Worm (Caenorhabditis elegans) whole organism, L3 larva: ENCODE results near the gene dhs-6.
A peak's percentile ranks its signal among the peaks of the same experiment; 100 is the strongest.

ENCODE experiments used
- aly-2 ChIP-seq: fragments of 150-350 bp; optimal IDR thresholded peaks from 2 replicates; lab custom pipeline; 2014; ENCODE audit warnings: missing biosample characterization, missing genetic modification characterization
- ceh-16 ChIP-seq: sonication (generic microtip); optimal IDR thresholded peaks from 2 replicates; lab custom pipeline; 2017; ENCODE audit warnings: missing biosample characterization, missing genetic modification characterization
- ceh-9 ChIP-seq: sonication (generic microtip); optimal IDR thresholded peaks from 2 replicates; lab custom pipeline; 2018; ENCODE audit warnings: missing biosample characterization, missing genetic modification characterization
- egl-5 ChIP-seq: fragments of 150-350 bp; optimal IDR thresholded peaks from 2 replicates; lab custom pipeline; 2017; ENCODE audit warnings: missing biosample characterization, missing genetic modification reagents, missing genetic modification characterization, inconsistent platforms
- elt-1 ChIP-seq: fragments of 150-350 bp; optimal IDR thresholded peaks from 2 replicates; lab custom pipeline; 2014; ENCODE audit warnings: missing biosample characterization, missing genetic modification characterization
- elt-2 ChIP-seq: sonication (generic microtip); optimal IDR thresholded peaks from 2 replicates; lab custom pipeline; 2016; ENCODE audit warnings: missing genetic modification reagents, mild to moderate bottlenecking, missing genetic modification characterization, missing compliant biosample characterization
- fkh-10 ChIP-seq: sonication (generic microtip); optimal IDR thresholded peaks from 2 replicates; lab custom pipeline; 2017; ENCODE audit warnings: missing biosample characterization, missing genetic modification reagents, missing genetic modification characterization
- fos-1 ChIP-seq: fragments of 150-350 bp; optimal IDR thresholded peaks from 2 replicates; lab custom pipeline; 2014; ENCODE audit warnings: missing biosample characterization, missing genetic modification characterization
- hmg-11 ChIP-seq: sonication (generic microtip); optimal IDR thresholded peaks from 2 replicates; lab custom pipeline; 2016; ENCODE audit warnings: missing genetic modification characterization, missing compliant biosample characterization
- lin-15B ChIP-seq: fragments of 150-350 bp; optimal IDR thresholded peaks from 2 replicates; lab custom pipeline; 2014; ENCODE audit warnings: missing biosample characterization, missing genetic modification characterization
- mml-1 ChIP-seq: fragments of 150-350 bp; sonication (generic microtip); optimal IDR thresholded peaks from 3 replicates; lab custom pipeline; 2014; ENCODE audit warnings: missing biosample characterization, missing genetic modification characterization
- nfya-1 ChIP-seq: sonication (generic microtip); optimal IDR thresholded peaks from 2 replicates; lab custom pipeline; 2017; ENCODE audit warnings: missing genetic modification characterization, mild to moderate bottlenecking, missing compliant biosample characterization, antibody characterized with exemption, moderate library complexity; ENCODE audit not compliant: insufficient read depth
- nhr-23 ChIP-seq: fragments of 150-350 bp; optimal IDR thresholded peaks from 2 replicates; lab custom pipeline; 2014; ENCODE audit warnings: missing biosample characterization, missing genetic modification reagents, missing genetic modification characterization
- nhr-25 ChIP-seq: sonication (generic microtip); optimal IDR thresholded peaks from 2 replicates; lab custom pipeline; 2017; ENCODE audit warnings: missing biosample characterization, missing genetic modification characterization
- nhr-28 ChIP-seq: fragments of 150-350 bp; optimal IDR thresholded peaks from 2 replicates; lab custom pipeline; 2014; ENCODE audit warnings: missing biosample characterization, missing genetic modification characterization
- nhr-43 ChIP-seq: sonication (generic microtip); optimal IDR thresholded peaks from 2 replicates; lab custom pipeline; 2016; ENCODE audit warnings: mild to moderate bottlenecking, missing genetic modification characterization, missing compliant biosample characterization; ENCODE audit not compliant: poor library complexity, severe bottlenecking
- nhr-76 ChIP-seq: fragments of 150-350 bp; sonication (generic microtip); optimal IDR thresholded peaks from 5 replicates; lab custom pipeline; 2014; ENCODE audit warnings: missing biosample characterization, missing genetic modification characterization
- pha-4 ChIP-seq: fragments of 150-350 bp; optimal IDR thresholded peaks from 2 replicates; lab custom pipeline; 2014; ENCODE audit warnings: missing biosample characterization, missing genetic modification reagents, missing genetic modification characterization
- pqm-1 ChIP-seq: fragments of 150-350 bp; optimal IDR thresholded peaks from 2 replicates; lab custom pipeline; 2017; ENCODE audit warnings: missing biosample characterization, missing genetic modification characterization, inconsistent platforms
- skn-1 ChIP-seq: fragments of 150-350 bp; optimal IDR thresholded peaks from 2 replicates; lab custom pipeline; 2014; ENCODE audit warnings: missing biosample characterization, missing genetic modification characterization
- snpc-4 ChIP-seq: fragments of 150-350 bp; optimal IDR thresholded peaks from 2 replicates; lab custom pipeline; 2014; ENCODE audit warnings: missing biosample characterization, missing genetic modification characterization
- unc-39 ChIP-seq: sonication (generic microtip); optimal IDR thresholded peaks from 4 replicates; lab custom pipeline; 2017; ENCODE audit warnings: missing biosample characterization, missing genetic modification characterization

The dhs-6 gene

ce11 chrII:5574925-5575324 lies 44.2 kb downstream of the dhs-6 start:
- TF ChIP-seq snpc-4 (tag; lab: Kevin White, UChicago), result no peak
- TF ChIP-seq nhr-76, result no peak
- TF ChIP-seq ceh-9 (tag; lab: Kevin White, UChicago), result no peak
- peak; percentile 13 for TF ChIP-seq nhr-43
- TF ChIP-seq unc-39 (tag; lab: Kevin White, UChicago), result no peak
- TF ChIP-seq mml-1 (tag; lab: Kevin White, UChicago), result no peak
- TF ChIP-seq elt-2 (tag; lab: Kevin White, UChicago), result peak; percentile 26
- no peak for TF ChIP-seq nhr-25
- TF ChIP-seq lin-15B, result no peak
- TF ChIP-seq aly-2 (tag; lab: Kevin White, UChicago), result no peak

ce11 chrII:5572082-5572746 lies 46.9 kb downstream of the dhs-6 start:
- TF ChIP-seq ceh-16 (no peak), egl-5 (tag; lab: Kevin White, UChicago) (no peak), nhr-76 (no peak), elt-1 (no peak), skn-1 (tag; lab: Kevin White, UChicago) (peak; percentile 48), elt-2 (tag; lab: Kevin White, UChicago) (peak; percentile 80), nfya-1 (peak; percentile 35), fos-1 (tag; lab: Kevin White, UChicago) (no peak), nhr-28 (no peak), pha-4 (tag; lab: Kevin White, UChicago) (peak; percentile 27), nhr-23 (tag; lab: Kevin White, UChicago) (peak; percentile 66), nhr-25 (no peak), unc-39 (tag; lab: Kevin White, UChicago) (no peak), fkh-10 (GFP tag; lab: Kevin White, UChicago) (no peak), lin-15B (no peak), aly-2 (tag; lab: Kevin White, UChicago) (no peak), nhr-43 (peak; percentile 90), pqm-1 (tag; lab: Kevin White, UChicago) (peak; percentile 7)

- no peak for TF ChIP-seq hmg-11 (tag; lab: Kevin White, UChicago)
- TF ChIP-seq aly-2 (tag; lab: Kevin White, UChicago), result no peak
- TF ChIP-seq nhr-43, result no peak
- TF ChIP-seq nhr-25, result no peak
- TF ChIP-seq, all 47 proteins: peak for 0
Observed at ce11 chrII:5570272-5570671, 48.8 kb downstream of the dhs-6 start, which contains the start of the genes C17C3.1 and C17C3.15. Gene C17C3.1 (plus strand): TSS chrII:5570572. Gene C17C3.15 (plus strand): TSS chrII:5570654.
